Fruit fly (Drosophila melanogaster) whole organism, larva: ENCODE measurements around the gene Snmp1.

ENCODE experiments used
- noc ChIP-seq: fragments of 200-800 bp; sonication (Bioruptor generic); optimal IDR thresholded peaks from 3 replicates; lab custom pipeline; 2019; ENCODE audit warnings: missing biosample characterization, mild to moderate bottlenecking, missing genetic modification characterization, moderate library complexity

The Snmp1 gene

DNA sequence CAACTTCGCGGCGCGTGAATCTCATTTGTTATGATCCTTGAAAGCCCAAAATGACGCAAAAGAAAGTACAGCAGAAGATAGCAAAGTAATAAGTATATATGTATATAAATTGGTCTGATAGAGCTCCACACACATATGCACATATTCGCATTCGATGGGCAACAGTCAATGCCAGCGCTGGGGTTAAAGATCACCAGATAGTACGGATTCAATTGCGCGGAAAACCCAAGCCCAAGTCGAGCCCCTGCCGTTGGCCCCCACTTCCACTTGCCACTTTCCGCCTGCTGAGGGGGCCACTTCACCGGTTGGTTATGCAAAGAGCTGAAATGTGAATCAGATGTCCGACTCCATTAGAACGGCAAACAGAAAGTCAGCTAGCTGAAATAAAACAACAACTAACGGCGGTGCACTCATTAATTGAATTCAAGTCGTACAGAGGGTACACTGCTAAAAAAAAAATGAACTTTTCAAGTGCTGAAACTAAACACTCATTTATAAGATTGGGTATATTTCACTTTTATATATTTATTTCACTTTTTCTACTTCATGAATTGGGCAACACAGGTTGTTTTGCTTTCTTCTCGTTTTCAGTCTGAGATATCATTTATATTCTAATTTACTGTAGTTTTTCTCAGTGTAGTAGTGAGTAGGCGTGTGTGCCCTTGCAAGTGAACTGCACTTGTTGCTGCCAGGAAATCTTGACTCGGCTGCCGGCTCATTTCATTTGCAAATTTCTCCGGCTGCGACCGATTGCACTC lies 27.4 kb upstream of the Snmp1 start:
- no peak for TF ChIP-seq noc (tag; lab: Kevin White, UChicago)

- TF ChIP-seq noc (tag; lab: Kevin White, UChicago) = no peak
Observed at dm6 chr3R:21193742-21194141, 25.7 kb upstream of the Snmp1 start.

dm6 chr3R:21192267-21192666 lies 24.3 kb upstream of the Snmp1 start:
- no peak for TF ChIP-seq noc (tag; lab: Kevin White, UChicago)

dm6 chr3R:21190797-21191401 lies 22.9 kb upstream of the Snmp1 start:
- no peak for TF ChIP-seq noc (tag; lab: Kevin White, UChicago)

DNA sequence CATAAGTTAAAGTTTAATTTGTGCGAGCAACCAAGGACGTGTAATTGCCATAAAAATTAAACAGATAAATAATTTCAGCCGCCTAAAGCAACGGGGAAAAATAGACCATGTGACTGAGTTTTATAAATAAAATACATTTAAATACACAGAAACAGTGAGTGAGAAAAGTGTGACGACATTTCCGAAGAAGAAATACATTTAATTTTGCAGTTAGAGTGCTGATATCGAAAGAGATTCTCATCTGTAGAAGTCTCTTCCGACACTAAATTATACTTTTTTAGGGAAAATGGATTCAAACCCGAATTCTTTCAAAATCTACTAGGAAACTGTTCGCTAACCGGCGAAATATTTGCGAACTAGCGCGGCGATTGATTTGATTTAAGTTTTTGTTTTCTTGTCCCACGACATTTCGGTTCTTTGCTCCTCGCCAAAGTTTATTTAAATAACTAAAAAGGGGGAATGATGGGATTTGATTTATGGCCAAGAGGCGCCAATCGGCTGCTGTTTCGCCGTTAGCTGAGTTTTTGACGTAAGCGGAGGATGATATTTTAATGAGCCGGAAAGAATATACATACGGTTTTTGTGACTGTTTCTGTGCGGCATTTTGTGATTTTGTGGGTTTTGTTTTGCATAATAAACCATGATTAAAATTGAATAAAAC lies 21.6 kb upstream of the Snmp1 start:
- TF ChIP-seq noc (tag; lab: Kevin White, UChicago) = no peak

DNA sequence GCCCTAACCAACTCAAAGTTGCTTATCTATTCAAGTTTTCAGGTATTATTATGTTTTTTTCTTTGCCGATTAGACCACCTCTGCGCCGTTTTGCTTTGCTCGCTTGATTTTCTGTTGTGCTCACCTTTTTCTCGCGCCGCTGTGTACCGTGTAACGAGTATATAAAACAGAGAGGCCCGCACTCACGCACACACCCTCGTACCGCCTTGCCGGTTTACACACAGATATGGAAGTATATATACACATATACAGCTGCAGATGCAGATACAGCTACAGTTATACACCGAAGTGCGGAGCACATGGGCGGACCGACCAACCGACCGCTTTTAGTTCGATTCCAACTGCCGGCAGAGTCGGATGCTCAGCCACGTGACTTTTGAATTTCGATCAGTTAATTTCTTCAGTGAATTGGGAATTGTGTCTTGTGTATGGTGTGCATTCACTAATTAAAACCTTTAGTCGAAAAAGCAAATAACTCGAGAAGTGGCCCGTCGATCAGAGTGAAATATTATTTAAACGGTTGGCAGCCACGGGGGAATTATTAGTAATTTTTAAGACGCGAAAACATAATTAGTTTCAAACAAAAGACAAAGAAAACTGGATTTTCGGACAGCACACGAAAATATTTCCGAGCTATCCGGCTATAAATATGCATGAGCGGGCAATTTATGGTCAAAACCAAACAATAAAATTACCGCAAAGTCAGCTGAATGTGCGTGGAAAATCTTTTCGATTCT lies 20.7 kb upstream of the Snmp1 start:
- TF ChIP-seq noc (tag; lab: Kevin White, UChicago) = peak; percentile 57

dm6 chr3R:21187394-21188392 lies 19.7 kb upstream of the Snmp1 start:
- TF ChIP-seq noc (tag; lab: Kevin White, UChicago) = no peak

- no peak for TF ChIP-seq noc (tag; lab: Kevin White, UChicago)
Observed at dm6 chr3R:21186606-21187393, 18.8 kb upstream of the Snmp1 start.

- no peak for TF ChIP-seq noc (tag; lab: Kevin White, UChicago)
Observed at dm6 chr3R:21185655-21186054, 17.6 kb upstream of the Snmp1 start.

dm6 chr3R:21184373-21185132 lies 16.5 kb upstream of the Snmp1 start:
- TF ChIP-seq noc (tag; lab: Kevin White, UChicago) = no peak

DNA sequence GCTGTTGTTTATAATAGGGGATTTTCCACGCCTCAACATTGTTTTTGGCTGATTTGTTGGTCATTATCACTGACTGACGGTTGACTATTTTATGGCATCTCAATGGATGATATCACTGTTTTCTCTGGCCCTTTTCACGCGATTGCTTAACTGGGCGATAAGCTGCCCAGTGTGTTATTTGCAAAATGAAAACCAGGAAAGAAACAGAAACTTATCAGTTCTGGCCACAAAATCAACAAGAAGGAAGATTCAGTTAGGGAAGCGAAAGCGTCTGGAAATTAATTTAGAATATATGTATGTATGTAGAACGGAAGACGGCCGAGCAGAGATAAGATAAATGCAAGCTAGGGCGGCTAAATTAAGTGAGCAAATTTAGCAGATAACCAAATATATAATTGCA lies 14.0 kb upstream of the Snmp1 start:
- peak; percentile 14 for TF ChIP-seq noc (tag; lab: Kevin White, UChicago)

DNA sequence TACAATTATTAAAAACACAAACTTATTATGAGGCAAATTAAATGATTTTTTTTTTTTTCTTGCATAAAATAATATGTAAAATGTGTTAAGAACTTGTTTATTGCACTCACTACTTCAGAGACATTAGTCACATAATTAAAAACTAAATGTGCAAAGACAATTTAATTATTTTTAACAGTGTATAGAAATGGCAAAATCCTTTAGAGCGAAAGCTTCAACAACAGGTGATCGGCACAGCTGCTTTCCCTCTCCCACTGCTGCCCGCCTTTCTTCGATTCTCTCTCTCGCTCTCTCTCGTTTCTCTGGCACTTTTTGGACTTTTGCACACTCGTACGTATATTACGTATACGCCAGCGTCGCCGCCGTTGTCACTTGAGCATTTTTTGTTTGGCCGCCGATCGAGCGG lies 12.4 kb upstream of the Snmp1 start:
- peak; percentile 77 for TF ChIP-seq noc (tag; lab: Kevin White, UChicago)
